Fruit fly (Drosophila melanogaster) Kc167 (cell line): ENCODE results near the gene Trx2.

Experiments used
- Myc ChIP-seq: fragments of >200 bp; optimal IDR thresholded peaks from 2 replicates; lab custom pipeline; 2017; ENCODE audit warnings: missing external identifiers
- h ChIP-seq: fragments of >200 bp; optimal IDR thresholded peaks from 3 replicates; lab custom pipeline; 2018; ENCODE audit warnings: missing external identifiers
- insv ChIP-seq: fragments of >200 bp; optimal IDR thresholded peaks from 3 replicates; lab custom pipeline; 2018; ENCODE audit warnings: missing external identifiers
- psq ChIP-seq: fragments of >200 bp; optimal IDR thresholded peaks from 2 replicates; lab custom pipeline; 2017; ENCODE audit warnings: missing external identifiers
- ttk ChIP-seq: sonication (Bioruptor generic); optimal IDR thresholded peaks from 2 replicates; lab custom pipeline; 2017; ENCODE audit warnings: missing external identifiers

dm6 chr2L:9581582-9581981 lies 31.4 kb upstream of the Trx2 start, which contains the start of gene gcm:
- TF ChIP-seq psq (lab: Kevin White, UChicago) (no peak), Myc (lab: Kevin White, UChicago) (no peak), h (lab: Kevin White, UChicago) (no peak), ttk (lab: Kevin White, UChicago) (no peak), insv (lab: Kevin White, UChicago) (no peak)
